Fruit fly (Drosophila melanogaster) whole organism, embryonic: ENCODE data around the gene RpS3.

Source experiments
- BEAF-32 ChIP-seq: fragments of 200-800 bp; sonication (Bioruptor generic); optimal IDR thresholded peaks from 3 replicates; lab custom pipeline; 2017; ENCODE audit warnings: missing biosample characterization, missing genetic modification characterization, mild to moderate bottlenecking, moderate library complexity, missing genetic modification reagents
- CG12236 ChIP-seq: fragments of 200-800 bp; sonication (Bioruptor generic); optimal IDR thresholded peaks from 2 replicates; lab custom pipeline; 2016; ENCODE audit warnings: missing biosample characterization, missing genetic modification characterization
- CG3407 ChIP-seq: fragments of 200-800 bp; sonication (Bioruptor generic); optimal IDR thresholded peaks from 2 replicates; lab custom pipeline; 2018; ENCODE audit warnings: missing biosample characterization, mild to moderate bottlenecking, missing genetic modification characterization
- CG34422 ChIP-seq: fragments of 200-800 bp; sonication (Bioruptor generic); IDR thresholded peaks from 3 replicates; pipeline ENCODE4 v1.3.6; 2022; ENCODE audit warnings: missing biosample characterization, missing genetic modification characterization
- CG4328 ChIP-seq: fragments of 200-800 bp; sonication (Bioruptor generic); optimal IDR thresholded peaks from 3 replicates; lab custom pipeline; 2017; ENCODE audit warnings: missing biosample characterization, missing genetic modification reagents, missing genetic modification characterization
- Hr78 ChIP-seq, 2 experiments: fragments of 200-800 bp in 1 of 2; fragments of >200 bp in 1 of 2; sonication (Bioruptor generic) in 1 of 2; optimal IDR thresholded peaks; 2 replicates each; lab custom pipeline; 2017 to 2019; ENCODE audit warnings: missing biosample characterization in 2 of 2, missing genetic modification characterization in 2 of 2, mild to moderate bottlenecking in 1 of 2, moderate library complexity in 1 of 2
- Jarid2 ChIP-seq: fragments of 200-800 bp; sonication (Bioruptor generic); optimal IDR thresholded peaks from 3 replicates; lab custom pipeline; 2017; ENCODE audit warnings: mild to moderate bottlenecking, missing biosample characterization, missing genetic modification reagents, missing genetic modification characterization
- sqz ChIP-seq: fragments of 200-800 bp; sonication (Bioruptor generic); optimal IDR thresholded peaks from 3 replicates; lab custom pipeline; 2018; ENCODE audit warnings: missing biosample characterization, mild to moderate bottlenecking, missing genetic modification characterization
- stc ChIP-seq: fragments of 200-800 bp; sonication (Bioruptor generic); IDR thresholded peaks from 2 replicates; pipeline ENCODE4 v1.3.6; 2022; ENCODE audit warnings: missing biosample characterization, missing genetic modification characterization
- usp ChIP-seq: fragments of >200 bp; optimal IDR thresholded peaks from 2 replicates; lab custom pipeline; 2017; ENCODE audit warnings: missing biosample characterization, missing genetic modification characterization

DNA sequence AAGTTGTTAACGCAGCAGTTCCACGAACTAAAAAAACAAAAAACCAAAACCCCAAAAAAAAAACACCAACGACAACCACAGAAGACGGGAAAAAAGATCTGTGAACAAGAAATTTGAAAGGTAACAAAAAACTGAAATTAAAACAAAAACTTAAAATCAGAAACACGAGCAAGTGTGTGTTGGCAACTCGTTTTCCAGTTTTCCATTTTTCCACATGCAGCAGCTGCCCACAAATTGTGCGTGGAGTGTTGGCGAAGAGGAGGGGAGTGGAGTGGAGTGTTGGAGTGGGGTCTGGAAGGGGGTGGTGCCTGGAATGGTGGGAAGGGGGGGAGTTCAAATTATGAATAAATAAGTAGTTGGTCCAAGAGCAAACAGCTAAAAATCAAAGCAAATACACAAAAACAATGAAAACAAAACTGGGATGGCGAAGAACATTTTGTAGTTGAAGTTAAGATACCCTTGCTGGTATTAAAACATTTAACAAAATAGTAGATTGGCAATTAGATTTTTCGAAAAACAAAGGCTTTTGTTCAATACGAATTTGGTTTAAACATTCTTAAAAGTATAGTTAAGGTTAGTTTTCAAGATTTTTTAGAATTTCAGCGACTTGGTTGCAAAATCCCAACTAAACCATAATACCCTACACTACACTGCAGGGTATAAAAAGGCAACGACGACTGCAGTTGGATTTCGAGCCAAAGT lies 25.1 kb upstream of the RpS3 start:
- no peak for TF ChIP-seq Jarid2 (GFP tag; lab: Kevin White, UChicago)
- TF ChIP-seq CG34422 = no peak
- TF ChIP-seq sqz (GFP tag; lab: Kevin White, UChicago) = peak; percentile 74
- no peak for TF ChIP-seq usp
- peak; percentile 51 for TF ChIP-seq CG3407 (GFP tag; lab: Kevin White, UChicago)
- peak in 1 of 2 experiments; percentile 11 for TF ChIP-seq Hr78 (GFP tag; optimal IDR thresholded peaks at IDR 0.05; lab: Kevin White, UChicago)
- TF ChIP-seq CG4328 (GFP tag; lab: Kevin White, UChicago) = no peak
- TF ChIP-seq stc (GFP tag; lab: Robert Waterston, UW) = 0 out of 2 replicates have a peak, but pooled peaks have one; percentile 38
- no peak for TF ChIP-seq BEAF-32 (GFP tag; lab: Kevin White, UChicago)
- no peak for TF ChIP-seq CG12236 (GFP tag; lab: Kevin White, UChicago)
